Worm (Caenorhabditis elegans): ENCODE results near the gene Y54F10BM.21.

DNA sequence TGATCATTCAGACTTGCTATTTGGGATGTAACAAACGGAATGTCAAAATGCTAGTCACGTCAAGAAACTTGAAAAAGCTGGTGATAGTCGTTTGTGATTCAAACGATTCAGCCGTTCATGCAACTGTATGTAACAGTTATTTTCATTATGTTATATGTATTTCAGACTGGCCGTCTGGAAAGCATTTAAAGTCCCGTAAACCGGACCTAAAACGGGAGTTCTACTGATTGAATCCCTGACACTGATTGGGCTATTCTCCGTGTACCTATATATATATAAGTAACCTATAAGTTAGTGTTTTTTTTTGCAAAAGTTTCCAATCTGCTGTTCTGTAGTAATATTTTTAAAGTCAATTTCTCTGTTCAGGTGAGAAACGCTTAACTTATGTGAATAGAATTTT is 33.3 kb upstream of the Y54F10BM.21 start:
- no peak for TF ChIP-seq tra-4 (tag; optimal IDR thresholded peaks at IDR 0.05)
- no peak for TF ChIP-seq ama-1 (optimal IDR thresholded peaks at IDR 0.05)
- no peak for TF ChIP-seq B0310.2 (tag; optimal IDR thresholded peaks at IDR 0.05)
- no peak for TF ChIP-seq ceh-36 (tag; optimal IDR thresholded peaks at IDR 0.05)
- TF ChIP-seq pes-1 (GFP tag; IDR thresholded peaks at IDR 0.05), result no peak
- no peak for TF ChIP-seq hmbx-1 (tag; optimal IDR thresholded peaks at IDR 0.05)

Data from whole organism, early embryonic.